Fruit fly (Drosophila melanogaster): ENCODE results near the gene CG31635.

dm6 chr2L:6614229-6614935, 34.5 kb downstream of the CG31635 start:
- TF ChIP-seq ttk (optimal IDR thresholded peaks at IDR 0.05) = no peak
- no peak for TF ChIP-seq h (optimal IDR thresholded peaks at IDR 0.05)
- no peak for TF ChIP-seq insv (optimal IDR thresholded peaks at IDR 0.05)
- TF ChIP-seq Sin3A (optimal IDR thresholded peaks at IDR 0.05) = no peak

Measured in Kc167 (cell line).